Fruit fly (Drosophila melanogaster): ENCODE measurements around the gene CG9331.

DNA sequence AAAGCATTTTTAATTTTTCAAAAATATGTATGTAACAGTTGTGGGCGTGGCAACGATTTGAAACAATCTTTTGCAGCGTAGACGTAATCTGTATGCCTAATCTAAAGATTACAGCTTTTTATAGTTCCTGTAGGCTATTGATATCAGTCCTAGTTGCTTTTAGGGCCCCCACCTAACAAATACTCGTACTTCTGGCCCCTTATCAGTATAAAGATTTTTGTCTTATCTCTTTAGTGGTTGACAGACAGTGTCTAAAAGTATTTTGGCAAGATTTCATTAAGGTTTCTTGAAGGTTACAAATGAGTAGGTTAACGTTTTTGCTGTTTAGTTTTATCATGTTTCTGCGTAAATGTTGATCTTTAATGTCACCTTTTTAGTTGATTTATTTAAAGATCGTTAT lies 6.1 kb downstream of the CG9331 start:
- TF ChIP-seq Dll (optimal IDR thresholded peaks at IDR 0.05) (no peak), usp (GFP tag; optimal IDR thresholded peaks at IDR 0.05) (no peak)

Data from whole organism.